Worm (Caenorhabditis elegans): Measurements from ENCODE around the gene C05C8.1.

The C05C8.1 gene

DNA sequence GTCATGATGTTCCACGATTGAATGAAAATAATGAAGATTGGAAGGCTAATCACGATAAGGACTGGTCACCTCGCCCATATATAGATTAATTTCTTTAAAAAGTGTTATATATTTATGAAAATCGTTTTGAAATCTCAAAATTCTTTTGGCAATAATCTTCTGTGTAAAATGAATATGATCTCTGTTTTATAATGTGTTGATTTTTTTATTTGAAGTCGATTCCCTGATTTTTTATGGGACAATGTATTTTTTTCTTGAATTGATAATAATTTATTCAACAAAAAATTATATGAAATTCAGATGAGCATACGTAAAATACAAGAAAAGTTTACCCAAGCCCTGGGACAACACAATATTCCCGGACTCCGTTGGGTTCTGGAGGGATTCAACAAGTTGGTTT lies at the start of gene C05C8.1:
TSS of gene C05C8.1 (plus strand) at position 301 of the 400 bp plus-strand sequence.
- TF ChIP-seq skn-1 (tag; optimal IDR thresholded peaks at IDR 0.05) (no peak), tbx-2 (tag; optimal IDR thresholded peaks at IDR 0.05) (no peak), ama-1 (optimal IDR thresholded peaks at IDR 0.05) (no peak), elt-1 (tag; optimal IDR thresholded peaks at IDR 0.05) (no peak), mml-1 (tag; optimal IDR thresholded peaks at IDR 0.05) (no peak), nhr-43 (tag; optimal IDR thresholded peaks at IDR 0.05; ENCODE audit: poor library complexity, severe bottlenecking) (no peak), snpc-4 (tag; optimal IDR thresholded peaks at IDR 0.05) (no peak), fos-1 (tag; optimal IDR thresholded peaks at IDR 0.05) (no peak)

ce11 chrV:7193562-7193961 lies 46.0 kb upstream of the C05C8.1 start, which contains the start of gene F09G2.8:
Gene F09G2.8, minus strand, starts transcription at chrV:7193662.
- TF ChIP-seq ceh-28 (tag; optimal IDR thresholded peaks at IDR 0.05) (no peak), zag-1 (tag; optimal IDR thresholded peaks at IDR 0.05) (no peak), ZK546.5 (tag; optimal IDR thresholded peaks at IDR 0.05) (no peak), ztf-11 (tag; optimal IDR thresholded peaks at IDR 0.05) (no peak), fos-1 (tag; optimal IDR thresholded peaks at IDR 0.05) (no peak), elt-3 (tag; optimal IDR thresholded peaks at IDR 0.05) (no peak), nhr-77 (tag; optimal IDR thresholded peaks at IDR 0.05) (no peak), elt-2 (tag; optimal IDR thresholded peaks at IDR 0.05) (no peak), lsy-12 (tag; optimal IDR thresholded peaks at IDR 0.05) (no peak), unc-62 (GFP tag; optimal IDR thresholded peaks at IDR 0.05) (no peak), mml-1 (tag; optimal IDR thresholded peaks at IDR 0.05) (no peak), lin-15B (tag; optimal IDR thresholded peaks at IDR 0.05) (no peak), egl-5 (tag; optimal IDR thresholded peaks at IDR 0.05) (no peak), fkh-10 (GFP tag; optimal IDR thresholded peaks at IDR 0.05) (no peak)

ce11 chrV:7194818-7195217 lies 44.8 kb upstream of the C05C8.1 start:
- TF ChIP-seq lin-15B (tag; optimal IDR thresholded peaks at IDR 0.05) (no peak), elt-1 (tag; optimal IDR thresholded peaks at IDR 0.05) (no peak), ceh-9 (tag; optimal IDR thresholded peaks at IDR 0.05) (no peak), nhr-25 (tag; optimal IDR thresholded peaks at IDR 0.05) (no peak), eor-1 (tag; optimal IDR thresholded peaks at IDR 0.05) (no peak), nhr-12 (tag; optimal IDR thresholded peaks at IDR 0.05) (no peak), fkh-10 (GFP tag; optimal IDR thresholded peaks at IDR 0.05) (no peak), pqm-1 (tag; optimal IDR thresholded peaks at IDR 0.05) (no peak)

DNA sequence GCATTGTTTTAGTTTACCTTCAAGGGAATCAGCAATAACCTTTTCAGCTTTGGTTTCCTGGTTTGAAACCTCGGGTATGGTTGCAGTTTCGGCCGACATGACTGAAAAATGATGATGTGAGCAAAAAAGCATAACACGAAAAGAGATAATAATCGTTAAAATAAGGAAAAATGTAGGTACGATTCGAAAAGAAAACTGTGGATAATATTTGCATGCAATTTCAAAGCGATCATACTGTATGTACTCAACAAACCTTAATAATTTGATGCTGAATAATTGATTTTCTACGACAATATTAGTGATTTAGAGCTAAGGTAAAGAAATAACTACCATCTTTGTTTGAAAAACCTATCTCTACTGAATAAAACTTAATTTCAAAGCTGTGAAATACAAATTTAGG lies 43.5 kb upstream of the C05C8.1 start, which contains the start of gene attf-2:
TSS of gene attf-2 (minus strand) at position 101 of the 400 bp plus-strand sequence.
- no peak for TF ChIP-seq lsy-12 (tag; optimal IDR thresholded peaks at IDR 0.05)
- no peak for TF ChIP-seq nhr-23 (tag; optimal IDR thresholded peaks at IDR 0.05)
- no peak for TF ChIP-seq nhr-11 (tag; optimal IDR thresholded peaks at IDR 0.05)
- no peak for TF ChIP-seq snpc-4 (tag; optimal IDR thresholded peaks at IDR 0.05)
- no peak for TF ChIP-seq sea-2 (GFP tag; optimal IDR thresholded peaks at IDR 0.05)
- TF ChIP-seq ZK546.5 (tag; optimal IDR thresholded peaks at IDR 0.05): no peak
- TF ChIP-seq elt-2 (tag; optimal IDR thresholded peaks at IDR 0.05): no peak
- TF ChIP-seq nfya-1 (tag; optimal IDR thresholded peaks at IDR 0.05; ENCODE audit: insufficient read depth): no peak
- no peak for TF ChIP-seq ceh-16 (tag; optimal IDR thresholded peaks at IDR 0.05)
- no peak for TF ChIP-seq ama-1 (optimal IDR thresholded peaks at IDR 0.05)
- no peak for TF ChIP-seq ceh-82 (tag; optimal IDR thresholded peaks at IDR 0.05)
- TF ChIP-seq nhr-28 (tag; optimal IDR thresholded peaks at IDR 0.05): no peak
- no peak for TF ChIP-seq unc-39 (tag; optimal IDR thresholded peaks at IDR 0.05)
- no peak for TF ChIP-seq fkh-10 (GFP tag; optimal IDR thresholded peaks at IDR 0.05)
- TF ChIP-seq elt-3 (tag; optimal IDR thresholded peaks at IDR 0.05): no peak

DNA sequence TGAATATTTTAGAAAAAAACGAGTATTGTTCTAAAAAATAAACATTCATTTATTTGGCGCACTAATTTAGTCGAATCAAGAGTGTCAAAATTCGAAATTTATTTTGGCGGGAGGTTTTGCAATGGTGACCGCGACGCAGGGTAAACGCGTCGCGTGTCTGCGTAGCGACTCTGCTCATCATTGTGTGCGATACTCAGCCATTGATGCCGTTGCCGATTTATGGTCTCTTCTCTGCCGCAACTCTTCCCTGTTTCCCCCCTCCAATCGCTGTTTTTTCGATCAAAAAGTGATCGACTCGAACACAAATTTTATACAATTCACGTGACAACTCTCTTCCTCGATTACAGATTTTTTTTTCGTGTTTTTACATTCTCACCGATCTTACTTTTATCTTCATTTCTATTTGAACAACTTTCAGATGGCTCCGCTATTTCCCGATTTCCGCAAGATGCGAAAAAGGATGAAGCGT lies 43.0 kb upstream of the C05C8.1 start, which contains the start of gene F09G2.2:
TSS of gene F09G2.2 (plus strand) at position 419 of the 469 bp plus-strand sequence.
- TF ChIP-seq egl-5 (tag; optimal IDR thresholded peaks at IDR 0.05) (peak; percentile 87), ZK546.5 (tag; optimal IDR thresholded peaks at IDR 0.05) (peak; percentile 16), lin-39 (tag; optimal IDR thresholded peaks at IDR 0.05) (peak; percentile 97), tbx-2 (tag; optimal IDR thresholded peaks at IDR 0.05) (peak; percentile 45), ceh-16 (tag; optimal IDR thresholded peaks at IDR 0.05) (no peak), egl-27 (tag; optimal IDR thresholded peaks at IDR 0.05) (peak; percentile 46), ztf-11 (tag; optimal IDR thresholded peaks at IDR 0.05) (no peak), nfya-1 (tag; optimal IDR thresholded peaks at IDR 0.05; ENCODE audit: insufficient read depth) (peak; percentile 95), pqm-1 (tag; optimal IDR thresholded peaks at IDR 0.05) (peak; percentile 75), nhr-76 (tag; optimal IDR thresholded peaks at IDR 0.05) (no peak), nhr-28 (tag; optimal IDR thresholded peaks at IDR 0.05) (no peak), snpc-4 (tag; optimal IDR thresholded peaks at IDR 0.05) (peak; percentile 82), eor-1 (tag; optimal IDR thresholded peaks at IDR 0.05) (no peak), elt-1 (tag; optimal IDR thresholded peaks at IDR 0.05) (peak; percentile 59), ceh-82 (tag; optimal IDR thresholded peaks at IDR 0.05) (peak; percentile 2), jun-1 (tag; optimal IDR thresholded peaks at IDR 0.05) (peak; percentile 94), elt-2 (tag; optimal IDR thresholded peaks at IDR 0.05) (peak; percentile 89), mml-1 (tag; optimal IDR thresholded peaks at IDR 0.05) (no peak), aly-2 (tag; optimal IDR thresholded peaks at IDR 0.05) (no peak), nhr-237 (tag; optimal IDR thresholded peaks at IDR 0.05) (no peak), ceh-28 (tag; optimal IDR thresholded peaks at IDR 0.05) (peak; percentile 64), nhr-25 (tag; optimal IDR thresholded peaks at IDR 0.05) (peak; percentile 96), nhr-12 (tag; optimal IDR thresholded peaks at IDR 0.05) (no peak), unc-39 (tag; optimal IDR thresholded peaks at IDR 0.05) (no peak), sea-2 (GFP tag; optimal IDR thresholded peaks at IDR 0.05) (no peak), nhr-77 (tag; optimal IDR thresholded peaks at IDR 0.05) (no peak), zag-1 (tag; optimal IDR thresholded peaks at IDR 0.05) (no peak), lin-15B (tag; optimal IDR thresholded peaks at IDR 0.05) (peak; percentile 92), pha-4 (tag; optimal IDR thresholded peaks at IDR 0.05) (peak; percentile 89), elt-3 (tag; optimal IDR thresholded peaks at IDR 0.05) (no peak), mdl-1 (tag; optimal IDR thresholded peaks at IDR 0.05) (no peak)
